Worm (Caenorhabditis elegans) whole organism, young adult: ENCODE results near the gene mog-1.
A peak's percentile ranks its signal among the peaks of the same experiment; 100 is the strongest.

Source experiments
- B0035.1 ChIP-seq: sonication (generic microtip); optimal IDR thresholded peaks from 2 replicates; lab custom pipeline; 2016; ENCODE audit warnings: missing genetic modification characterization, mild to moderate bottlenecking, missing compliant biosample characterization, missing genotype, missing genetic modification reagents
- C06A6.2 ChIP-seq: fragments of 200-800 bp; sonication (Bioruptor generic); conservative IDR thresholded peaks from 2 replicates; pipeline ENCODE4 v1.3.6; 2022; ENCODE audit warnings: missing genetic modification characterization, missing compliant biosample characterization
- C17E4.6 ChIP-seq: fragments of 200-800 bp; sonication (Bioruptor generic); IDR thresholded peaks from 2 replicates; pipeline ENCODE4 v1.3.6; 2022; ENCODE audit warnings: missing genetic modification reagents, missing genetic modification characterization, missing compliant biosample characterization
- D2030.7 ChIP-seq: fragments of 200-800 bp; sonication (Bioruptor generic); IDR thresholded peaks from 2 replicates; pipeline ENCODE4 v1.3.6; 2022; ENCODE audit warnings: missing genetic modification reagents, missing genetic modification characterization, missing compliant biosample characterization
- F22D6.2 ChIP-seq: sonication (generic microtip); optimal IDR thresholded peaks from 2 replicates; lab custom pipeline; 2016; ENCODE audit warnings: mild to moderate bottlenecking, missing genetic modification characterization, missing compliant biosample characterization
- F23B12.7 ChIP-seq: sonication (generic microtip); optimal IDR thresholded peaks from 2 replicates; lab custom pipeline; 2017; ENCODE audit warnings: missing genetic modification characterization, mild to moderate bottlenecking, missing compliant biosample characterization, antibody characterized with exemption, moderate library complexity; ENCODE audit not compliant: insufficient read depth
- F39B2.1 ChIP-seq: fragments of 200-800 bp; sonication (Bioruptor generic); IDR thresholded peaks from 2 replicates; pipeline ENCODE4 v1.3.6; 2022; ENCODE audit warnings: missing genetic modification reagents, missing genetic modification characterization, missing compliant biosample characterization
- Y53F4B.3 ChIP-seq: fragments of 200-800 bp; sonication (Bioruptor generic); IDR thresholded peaks from 2 replicates; pipeline ENCODE4 v1.3.6; 2022; ENCODE audit warnings: missing genetic modification reagents, missing genetic modification characterization, missing compliant biosample characterization
- Y53G8AR.9 ChIP-seq: fragments of 200-800 bp; sonication (Bioruptor generic); conservative IDR thresholded peaks from 2 replicates; pipeline ENCODE4 v1.3.6; 2022; ENCODE audit warnings: missing genetic modification reagents, missing genetic modification characterization, missing compliant biosample characterization
- ZK185.1 ChIP-seq: sonication (generic microtip); optimal IDR thresholded peaks from 2 replicates; lab custom pipeline; 2016; ENCODE audit warnings: mild to moderate bottlenecking, missing genetic modification characterization, missing compliant biosample characterization; ENCODE audit not compliant: poor library complexity, severe bottlenecking
- aptf-3 ChIP-seq: fragments of 200-800 bp; sonication (Bioruptor generic); IDR thresholded peaks from 2 replicates; pipeline ENCODE4 v1.3.6; 2022; ENCODE audit warnings: missing genetic modification characterization, missing compliant biosample characterization
- atf-7 ChIP-seq: sonication (generic microtip); optimal IDR thresholded peaks from 2 replicates; lab custom pipeline; 2017; ENCODE audit warnings: mild to moderate bottlenecking, missing genetic modification characterization, missing compliant biosample characterization
- ccch-3 ChIP-seq: fragments of 200-800 bp; sonication (Bioruptor generic); optimal IDR thresholded peaks from 2 replicates; lab custom pipeline; 2018; ENCODE audit warnings: mild to moderate bottlenecking, missing genetic modification characterization, missing compliant biosample characterization
- cebp-1 ChIP-seq, 2 experiments: fragments of 200-800 bp in 1 of 2; sonication (Bioruptor generic) in 1 of 2; sonication (generic microtip) in 1 of 2; IDR thresholded peaks in 1 of 2; optimal IDR thresholded peaks in 1 of 2; 2 replicates each; pipeline versions ENCODE4 v1.3.6 to Lab custom; 2017 to 2022; ENCODE audit warnings: missing compliant biosample characterization in 2 of 2, missing genetic modification characterization in 2 of 2, mild to moderate bottlenecking in 1 of 2, missing genetic modification reagents in 1 of 2, moderate library complexity in 1 of 2
- ceh-100 ChIP-seq: fragments of 200-800 bp; sonication (Bioruptor generic); IDR thresholded peaks from 2 replicates; pipeline ENCODE4 v1.3.6; 2022; ENCODE audit warnings: missing genetic modification reagents, missing genetic modification characterization, missing compliant biosample characterization
- ceh-40 ChIP-seq: fragments of 200-800 bp; sonication (Bioruptor generic); IDR thresholded peaks from 2 replicates; pipeline ENCODE4 v1.3.6; 2022; ENCODE audit warnings: missing genetic modification characterization, missing compliant biosample characterization
- efl-1 ChIP-seq: fragments of 150-350 bp; optimal IDR thresholded peaks from 2 replicates; lab custom pipeline; 2014; ENCODE audit warnings: missing biosample characterization, missing genetic modification reagents, missing genetic modification characterization
- ekl-4 ChIP-seq: fragments of 200-800 bp; sonication (Bioruptor generic); IDR thresholded peaks from 2 replicates; pipeline ENCODE4 v1.3.6; 2022; ENCODE audit warnings: missing genetic modification reagents, missing genetic modification characterization, missing compliant biosample characterization
- hmg-1.2 ChIP-seq: fragments of 200-800 bp; sonication (Bioruptor generic); IDR thresholded peaks from 2 replicates; pipeline ENCODE4 v1.3.6; 2022; ENCODE audit warnings: missing genetic modification reagents, missing genetic modification characterization, missing compliant biosample characterization
- nhr-80 ChIP-seq: sonication (generic microtip); optimal IDR thresholded peaks from 2 replicates; lab custom pipeline; 2016; ENCODE audit warnings: missing genetic modification characterization, missing compliant biosample characterization
- sea-2 ChIP-seq: fragments of 200-800 bp; sonication (Bioruptor generic); IDR thresholded peaks from 2 replicates; pipeline ENCODE4 v1.3.6; 2022; ENCODE audit warnings: missing genetic modification characterization, missing compliant biosample characterization
- zfh-2 ChIP-seq: fragments of 200-800 bp; sonication (Bioruptor generic); conservative IDR thresholded peaks from 2 replicates; pipeline ENCODE4 v1.3.6; 2022; ENCODE audit warnings: missing genetic modification reagents, missing genetic modification characterization, missing compliant biosample characterization
- ztf-26 ChIP-seq: sonication (generic microtip); optimal IDR thresholded peaks from 2 replicates; lab custom pipeline; 2017; ENCODE audit warnings: missing genetic modification characterization, missing compliant biosample characterization
- ztf-28 ChIP-seq: fragments of 200-800 bp; sonication (Bioruptor generic); IDR thresholded peaks from 2 replicates; pipeline ENCODE4 v1.3.6; 2022; ENCODE audit warnings: missing genetic modification reagents, missing genetic modification characterization, missing compliant biosample characterization
- ztf-3 ChIP-seq: fragments of 200-800 bp; sonication (Bioruptor generic); optimal IDR thresholded peaks from 2 replicates; lab custom pipeline; 2018; ENCODE audit warnings: mild to moderate bottlenecking, missing genetic modification characterization, missing compliant biosample characterization

mog-1 gene

ce11 chrIII:9905307-9905706 lies 50.7 kb downstream of the mog-1 start (continued):
- TF ChIP-seq ceh-40 (GFP tag; lab: Robert Waterston, UW) (no peak), ztf-28 (GFP tag; lab: Robert Waterston, UW) (no peak), B0035.1 (tag; lab: Kevin White, UChicago) (no peak), cebp-1 (GFP tag; IDR thresholded peaks at IDR 0.05; lab: Robert Waterston, UW) (no peak), cebp-1 (tag; optimal IDR thresholded peaks at IDR 0.05; lab: Kevin White, UChicago) (peak; percentile 30), ztf-3 (GFP tag; lab: Kevin White, UChicago) (no peak), F22D6.2 (tag; lab: Kevin White, UChicago) (no peak), C06A6.2 (GFP tag; lab: Robert Waterston, UW) (no peak), ekl-4 (no peak), ccch-3 (no peak), sea-2 (GFP tag; lab: Robert Waterston, UW) (no peak), Y53G8AR.9 (no peak), C17E4.6 (GFP tag; lab: Robert Waterston, UW) (no peak), ZK185.1 (tag; lab: Kevin White, UChicago) (no peak), ztf-26 (tag; lab: Kevin White, UChicago) (no peak), aptf-3 (no peak), zfh-2 (peak; percentile 80), Y53F4B.3 (GFP tag; lab: Robert Waterston, UW) (no peak), nhr-80 (peak; percentile 19), F23B12.7 (no peak)

- TF ChIP-seq nhr-80 = peak; percentile 85
- TF ChIP-seq atf-7 = no peak
- peak; percentile 80 for TF ChIP-seq hmg-1.2 (GFP tag; lab: Robert Waterston, UW)
- TF ChIP-seq ceh-100 = no peak
- no peak for TF ChIP-seq efl-1
- no peak for TF ChIP-seq F39B2.1
- TF ChIP-seq D2030.7 (GFP tag; lab: Robert Waterston, UW) = no peak
- no peak for TF ChIP-seq cebp-1 (GFP tag; IDR thresholded peaks at IDR 0.05; lab: Robert Waterston, UW)
- peak; percentile 29 for TF ChIP-seq cebp-1 (tag; optimal IDR thresholded peaks at IDR 0.05; lab: Kevin White, UChicago)
Measured at ce11 chrIII:9903694-9904292, 52.2 kb downstream of the mog-1 start.
